Fruit fly (Drosophila melanogaster) whole organism, pupa: Measurements from ENCODE around the gene mtgo.

Source experiments
- CG13204 ChIP-seq: fragments of 200-800 bp; sonication (Bioruptor generic); optimal IDR thresholded peaks from 2 replicates; lab custom pipeline; 2018; ENCODE audit warnings: missing biosample characterization, mild to moderate bottlenecking, missing genetic modification characterization, moderate library complexity
- CG14655 ChIP-seq: fragments of 200-800 bp; sonication (Bioruptor generic); optimal IDR thresholded peaks from 3 replicates; lab custom pipeline; 2017; ENCODE audit warnings: mild to moderate bottlenecking, missing biosample characterization, missing genetic modification reagents, missing genetic modification characterization
- CG17806 ChIP-seq: fragments of 200-800 bp; sonication (Bioruptor generic); optimal IDR thresholded peaks from 2 replicates; lab custom pipeline; 2018; ENCODE audit warnings: missing biosample characterization, mild to moderate bottlenecking, missing genetic modification characterization, moderate library complexity
- CG34367 ChIP-seq: fragments of 200-800 bp; sonication (Bioruptor generic); optimal IDR thresholded peaks from 2 replicates; lab custom pipeline; 2018; ENCODE audit warnings: missing biosample characterization, mild to moderate bottlenecking, missing genetic modification characterization
- CG8301 ChIP-seq: fragments of 200-800 bp; sonication (Bioruptor generic); optimal IDR thresholded peaks from 2 replicates; lab custom pipeline; 2018; ENCODE audit warnings: missing biosample characterization, mild to moderate bottlenecking, missing genetic modification characterization
- CG9948 ChIP-seq: fragments of 200-800 bp; sonication (Bioruptor generic); optimal IDR thresholded peaks from 2 replicates; lab custom pipeline; 2018; ENCODE audit warnings: missing biosample characterization, mild to moderate bottlenecking, missing genetic modification characterization, moderate library complexity
- D1 ChIP-seq: fragments of 200-800 bp; sonication (Bioruptor generic); optimal IDR thresholded peaks from 2 replicates; lab custom pipeline; 2018; ENCODE audit warnings: missing biosample characterization, mild to moderate bottlenecking, missing genetic modification characterization, moderate library complexity
- EcR ChIP-seq: fragments of 200-800 bp; sonication (Bioruptor generic); optimal IDR thresholded peaks from 3 replicates; lab custom pipeline; 2019; ENCODE audit warnings: missing biosample characterization, missing genetic modification characterization, mild to moderate bottlenecking, moderate library complexity, missing genetic modification reagents
- Ets98B ChIP-seq: fragments of 200-800 bp; sonication (Bioruptor generic); IDR thresholded peaks from 2 replicates; pipeline ENCODE4 v1.3.6; 2022; ENCODE audit warnings: missing biosample characterization, missing genetic modification characterization
- Pif1A ChIP-seq: fragments of 200-800 bp; sonication (Bioruptor generic); optimal IDR thresholded peaks from 3 replicates; lab custom pipeline; 2016; ENCODE audit warnings: missing biosample characterization, missing genetic modification characterization
- Pif1B ChIP-seq: fragments of 200-800 bp; sonication (Bioruptor generic); optimal IDR thresholded peaks from 3 replicates; lab custom pipeline; 2016; ENCODE audit warnings: missing biosample characterization, missing genetic modification characterization
- Snoo ChIP-seq: fragments of 200-800 bp; sonication (Bioruptor generic); optimal IDR thresholded peaks from 3 replicates; lab custom pipeline; 2017; ENCODE audit warnings: missing biosample characterization, mild to moderate bottlenecking, missing genetic modification characterization, inconsistent platforms
- fd96Ca ChIP-seq: fragments of 200-800 bp; sonication (Bioruptor generic); IDR thresholded peaks from 3 replicates; pipeline ENCODE4 v1.3.6; 2022; ENCODE audit warnings: missing biosample characterization, missing genetic modification characterization
- gl ChIP-seq: fragments of 200-800 bp; sonication (Bioruptor generic); optimal IDR thresholded peaks from 2 replicates; lab custom pipeline; 2018; ENCODE audit warnings: missing biosample characterization, mild to moderate bottlenecking, missing genetic modification characterization

DNA sequence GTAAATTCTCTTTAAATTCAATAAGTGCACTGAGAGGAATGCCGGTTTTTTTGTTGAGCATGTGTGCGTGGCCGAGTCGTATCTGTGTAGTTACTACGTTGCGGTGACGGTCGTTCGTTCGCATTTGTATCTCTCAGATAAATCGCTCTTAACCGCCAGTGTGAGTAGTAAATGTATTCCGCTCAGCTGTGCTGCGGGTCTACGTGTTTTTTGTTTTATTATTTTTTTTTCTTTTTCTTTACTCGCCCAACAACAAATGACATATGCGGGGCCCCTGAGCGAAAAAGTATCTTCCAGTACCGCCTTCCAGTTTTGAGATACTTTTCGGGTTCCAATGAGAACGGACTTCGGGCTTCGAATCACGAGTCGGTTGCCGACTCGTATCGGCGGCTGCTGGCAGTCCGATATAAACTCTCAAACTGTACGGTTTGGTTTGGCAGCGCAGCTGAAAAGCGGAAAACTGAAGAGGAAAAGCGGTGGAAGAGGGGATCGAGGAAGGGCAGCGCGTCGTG, 56.8 kb downstream of the mtgo start:
- peak; percentile 76 for TF ChIP-seq D1 (tag; lab: Kevin White, UChicago)
- TF ChIP-seq CG13204, result peak; percentile 99
- peak; percentile 97 for TF ChIP-seq EcR (GFP tag; lab: Kevin White, UChicago)
- TF ChIP-seq gl (tag; lab: Kevin White, UChicago), result peak; percentile 99
- peak; percentile 86 for TF ChIP-seq CG8301 (tag; lab: Kevin White, UChicago)
- TF ChIP-seq Ets98B (GFP tag; lab: Robert Waterston, UW), result peak; percentile 96
- peak; percentile 94 for TF ChIP-seq CG34367
- TF ChIP-seq fd96Ca, result peak; percentile 96; the same call in 2 of the 3 replicates
- peak; percentile 91 for TF ChIP-seq CG9948 (tag; lab: Kevin White, UChicago)
- peak; percentile 91 for TF ChIP-seq Snoo (tag; lab: Kevin White, UChicago)
- TF ChIP-seq CG14655 (GFP tag; lab: Kevin White, UChicago), result peak; percentile 90
- peak; percentile 99 for TF ChIP-seq Pif1A (GFP tag; lab: Kevin White, UChicago)
- peak; percentile 96 for TF ChIP-seq Pif1B (GFP tag; lab: Kevin White, UChicago)
- peak; percentile 93 for TF ChIP-seq CG17806 (tag; lab: Kevin White, UChicago)
